Worm (Caenorhabditis elegans): Measurements from ENCODE around the gene dpy-30.

Gene dpy-30

ce11 chrV:12233425-12233824, 42.1 kb downstream of the dpy-30 start:
- TF ChIP-seq tab-1 (GFP tag; IDR thresholded peaks at IDR 0.05) (no peak), cog-1 (tag; optimal IDR thresholded peaks at IDR 0.05) (no peak), ztf-29 (GFP tag; IDR thresholded peaks at IDR 0.05) (no peak)

ce11 chrV:12234293-12235004, 43.1 kb downstream of the dpy-30 start, which contains the start of gene myo-3:
TSS of gene myo-3 (minus strand) at chrV:12234343.
- TF ChIP-seq cog-1 (tag; optimal IDR thresholded peaks at IDR 0.05) (no peak), klf-2 (GFP tag; conservative IDR thresholded peaks at IDR 0.05) (no peak), tab-1 (GFP tag; IDR thresholded peaks at IDR 0.05) (no peak), flt-1 (GFP tag; IDR thresholded peaks at IDR 0.05) (no peak), ztf-23 (GFP tag; IDR thresholded peaks at IDR 0.05) (no peak), ref-1 (GFP tag; conservative IDR thresholded peaks at IDR 0.05) (no peak), med-1 (GFP tag; optimal IDR thresholded peaks at IDR 0.05; ENCODE audit: insufficient read depth) (no peak), T22C8.4 (GFP tag; IDR thresholded peaks at IDR 0.05) (no peak)

ce11 chrV:12235502-12235901, 44.2 kb downstream of the dpy-30 start:
- TF ChIP-seq ref-1 (GFP tag; conservative IDR thresholded peaks at IDR 0.05) (no peak), klf-2 (GFP tag; conservative IDR thresholded peaks at IDR 0.05) (no peak), ztf-23 (GFP tag; IDR thresholded peaks at IDR 0.05) (no peak), tab-1 (GFP tag; IDR thresholded peaks at IDR 0.05) (no peak), ztf-29 (GFP tag; IDR thresholded peaks at IDR 0.05) (no peak), med-1 (GFP tag; optimal IDR thresholded peaks at IDR 0.05; ENCODE audit: insufficient read depth) (no peak), T22C8.4 (GFP tag; IDR thresholded peaks at IDR 0.05) (no peak), flt-1 (GFP tag; IDR thresholded peaks at IDR 0.05) (no peak), cog-1 (tag; optimal IDR thresholded peaks at IDR 0.05) (no peak)

- TF ChIP-seq med-1 (GFP tag; optimal IDR thresholded peaks at IDR 0.05; ENCODE audit: insufficient read depth), result no peak
- no peak for TF ChIP-seq tab-1 (GFP tag; IDR thresholded peaks at IDR 0.05)
- no peak for TF ChIP-seq ztf-23 (GFP tag; IDR thresholded peaks at IDR 0.05)
- TF ChIP-seq ztf-29 (GFP tag; IDR thresholded peaks at IDR 0.05), result no peak
- TF ChIP-seq klf-2 (GFP tag; conservative IDR thresholded peaks at IDR 0.05), result no peak
- TF ChIP-seq cog-1 (tag; optimal IDR thresholded peaks at IDR 0.05), result no peak
- TF ChIP-seq T22C8.4 (GFP tag; IDR thresholded peaks at IDR 0.05), result no peak
- no peak for TF ChIP-seq flt-1 (GFP tag; IDR thresholded peaks at IDR 0.05)
- no peak for TF ChIP-seq ref-1 (GFP tag; conservative IDR thresholded peaks at IDR 0.05)
Observed at ce11 chrV:12241126-12241525, 49.8 kb downstream of the dpy-30 start, which contains the start of gene ttr-22. TSS of gene ttr-22 (plus strand) at chrV:12241426.

Data from whole organism, midembryonic.